Fruit fly (Drosophila melanogaster) whole organism, embryonic: Measurements from ENCODE around the gene CG9471.
A peak's percentile ranks its signal among the peaks of the same experiment; 100 is the strongest.

Source experiments
- B-H1 ChIP-seq: fragments of 200-800 bp; sonication (Bioruptor generic); IDR thresholded peaks from 3 replicates; pipeline ENCODE4 v1.3.6; 2022; ENCODE audit warnings: missing biosample characterization, missing genetic modification characterization
- BEAF-32 ChIP-seq: fragments of 200-800 bp; sonication (Bioruptor generic); optimal IDR thresholded peaks from 3 replicates; lab custom pipeline; 2017; ENCODE audit warnings: missing biosample characterization, missing genetic modification characterization, mild to moderate bottlenecking, moderate library complexity, missing genetic modification reagents
- CG10147 ChIP-seq: fragments of 200-800 bp; sonication (Bioruptor generic); optimal IDR thresholded peaks from 2 replicates; lab custom pipeline; 2019; ENCODE audit warnings: missing biosample characterization, mild to moderate bottlenecking, missing genetic modification characterization, moderate library complexity
- CG10321 ChIP-seq: fragments of 200-800 bp; sonication (Bioruptor generic); IDR thresholded peaks from 2 replicates; pipeline ENCODE4 v1.3.6; 2022; ENCODE audit warnings: missing biosample characterization, missing genetic modification characterization
- CG10979 ChIP-seq: fragments of 200-800 bp; sonication (Bioruptor generic); optimal IDR thresholded peaks from 2 replicates; lab custom pipeline; 2018; ENCODE audit warnings: missing biosample characterization, mild to moderate bottlenecking, missing genetic modification characterization, moderate library complexity
- CG11085 ChIP-seq: fragments of 200-800 bp; sonication (Bioruptor generic); IDR thresholded peaks from 2 replicates; pipeline ENCODE4 v1.3.6; 2022; ENCODE audit warnings: missing biosample characterization, missing genetic modification characterization
- CG12155 ChIP-seq: fragments of 200-800 bp; sonication (Bioruptor generic); optimal IDR thresholded peaks from 3 replicates; lab custom pipeline; 2016; ENCODE audit warnings: missing biosample characterization, missing genetic modification characterization
- CG14860 ChIP-seq: fragments of 200-800 bp; sonication (Bioruptor generic); IDR thresholded peaks from 3 replicates; pipeline ENCODE4 v1.3.6; 2022; ENCODE audit warnings: missing biosample characterization, missing genetic modification characterization; ENCODE audit not compliant: partially characterized antibody
- CG15011 ChIP-seq: fragments of 200-800 bp; sonication (Bioruptor generic); optimal IDR thresholded peaks from 3 replicates; lab custom pipeline; 2018; ENCODE audit warnings: missing biosample characterization, mild to moderate bottlenecking, missing genetic modification characterization
- CG15269 ChIP-seq: fragments of 200-800 bp; sonication (Bioruptor generic); optimal IDR thresholded peaks from 2 replicates; lab custom pipeline; 2018; ENCODE audit warnings: missing biosample characterization, mild to moderate bottlenecking, missing genetic modification characterization, moderate library complexity
- CG1602 ChIP-seq: fragments of 200-800 bp; sonication (Bioruptor generic); optimal IDR thresholded peaks from 3 replicates; lab custom pipeline; 2016; ENCODE audit warnings: missing biosample characterization, missing genetic modification characterization
- CG16779 ChIP-seq: fragments of 200-800 bp; sonication (Bioruptor generic); IDR thresholded peaks from 2 replicates; pipeline ENCODE4 v1.3.6; 2022; ENCODE audit warnings: missing biosample characterization, missing genetic modification characterization
- CG17612 ChIP-seq: fragments of 200-800 bp; sonication (Bioruptor generic); IDR thresholded peaks from 2 replicates; pipeline ENCODE4 v1.3.6; 2022; ENCODE audit warnings: missing biosample characterization, missing genetic modification characterization
- CG18262 ChIP-seq: fragments of 200-800 bp; optimal IDR thresholded peaks from 3 replicates; lab custom pipeline; 2019; ENCODE audit warnings: missing biosample characterization, mild to moderate bottlenecking, missing genetic modification characterization, moderate library complexity
- CG2116 ChIP-seq: fragments of 200-800 bp; sonication (Bioruptor generic); optimal IDR thresholded peaks from 3 replicates; lab custom pipeline; 2018; ENCODE audit warnings: missing biosample characterization, mild to moderate bottlenecking, missing genetic modification characterization
- CG2678 ChIP-seq: fragments of 200-800 bp; sonication (Bioruptor generic); optimal IDR thresholded peaks from 3 replicates; lab custom pipeline; 2019; ENCODE audit warnings: missing biosample characterization, mild to moderate bottlenecking, missing genetic modification characterization, moderate library complexity
- CG2712 ChIP-seq: fragments of 200-800 bp; optimal IDR thresholded peaks from 3 replicates; lab custom pipeline; 2019; ENCODE audit warnings: missing biosample characterization, mild to moderate bottlenecking, missing genetic modification characterization, moderate library complexity
- CG4617 ChIP-seq: fragments of 200-800 bp; sonication (Bioruptor generic); optimal IDR thresholded peaks from 3 replicates; lab custom pipeline; 2016; ENCODE audit warnings: missing biosample characterization, missing genetic modification characterization, borderline replicate concordance
- CG6854 ChIP-seq: fragments of 200-800 bp; sonication (Bioruptor generic); optimal IDR thresholded peaks from 3 replicates; lab custom pipeline; 2017; ENCODE audit warnings: missing biosample characterization, mild to moderate bottlenecking, missing genetic modification characterization
- CG8281 ChIP-seq: fragments of 200-800 bp; sonication (Bioruptor generic); optimal IDR thresholded peaks from 2 replicates; lab custom pipeline; 2018; ENCODE audit warnings: missing biosample characterization, mild to moderate bottlenecking, missing genetic modification characterization, moderate library complexity
- CG9797 ChIP-seq: fragments of 200-800 bp; sonication (Bioruptor generic); optimal IDR thresholded peaks from 3 replicates; lab custom pipeline; 2018; ENCODE audit warnings: missing biosample characterization, mild to moderate bottlenecking, missing genetic modification characterization
- CG9817 ChIP-seq: fragments of 200-800 bp; sonication (Bioruptor generic); optimal IDR thresholded peaks from 2 replicates; lab custom pipeline; 2018; ENCODE audit warnings: missing biosample characterization, mild to moderate bottlenecking, missing genetic modification characterization, moderate library complexity
- Deaf1 ChIP-seq: fragments of 200-800 bp; optimal IDR thresholded peaks from 3 replicates; lab custom pipeline; 2019; ENCODE audit warnings: missing biosample characterization, mild to moderate bottlenecking, missing genetic modification characterization, moderate library complexity
- Doc3 ChIP-seq: fragments of 200-800 bp; sonication (Bioruptor generic); IDR thresholded peaks from 3 replicates; pipeline ENCODE4 v1.3.6; 2022; ENCODE audit warnings: missing biosample characterization, missing genetic modification characterization; ENCODE audit not compliant: partially characterized antibody
- Dp ChIP-seq: fragments of 200-800 bp; sonication (Bioruptor generic); optimal IDR thresholded peaks from 2 replicates; lab custom pipeline; 2018; ENCODE audit warnings: missing biosample characterization, mild to moderate bottlenecking, missing genetic modification characterization, moderate library complexity
- E2f2 ChIP-seq: fragments of 200-800 bp; sonication (Bioruptor generic); IDR thresholded peaks from 2 replicates; pipeline ENCODE4 v1.3.6; 2022; ENCODE audit warnings: missing biosample characterization, missing genetic modification characterization
- Kr ChIP-seq: fragments of 200-800 bp; sonication (Bioruptor generic); optimal IDR thresholded peaks from 2 replicates; lab custom pipeline; 2017; ENCODE audit warnings: missing biosample characterization, mild to moderate bottlenecking, missing genetic modification characterization
- Lpt ChIP-seq: fragments of >200 bp; optimal IDR thresholded peaks from 2 replicates; lab custom pipeline; 2018; ENCODE audit warnings: missing biosample characterization, missing genetic modification characterization
- MESR4 ChIP-seq: fragments of 200-800 bp; sonication (Bioruptor generic); optimal IDR thresholded peaks from 2 replicates; lab custom pipeline; 2018; ENCODE audit warnings: missing biosample characterization, mild to moderate bottlenecking, missing genetic modification characterization, moderate library complexity
- Med ChIP-seq: fragments of 200-800 bp; sonication (Bioruptor generic); peaks from one replicate; lab custom pipeline; 2016; ENCODE audit warnings: missing biosample characterization, missing genetic modification characterization, mild to moderate bottlenecking, inconsistent platforms, moderate library complexity
- Myb ChIP-seq: fragments of 200-800 bp; sonication (Bioruptor generic); optimal IDR thresholded peaks from 2 replicates; lab custom pipeline; 2016; ENCODE audit warnings: missing biosample characterization, missing genetic modification characterization
- Nf-YC ChIP-seq: fragments of 200-800 bp; optimal IDR thresholded peaks from 3 replicates; lab custom pipeline; 2019; ENCODE audit warnings: missing biosample characterization, mild to moderate bottlenecking, missing genetic modification characterization, moderate library complexity
- amos ChIP-seq: fragments of 200-800 bp; sonication (Bioruptor generic); IDR thresholded peaks from 2 replicates; pipeline ENCODE4 v1.3.6; 2022; ENCODE audit warnings: missing biosample characterization, missing genetic modification characterization; ENCODE audit not compliant: partially characterized antibody
- chn ChIP-seq: fragments of 200-800 bp; sonication (Bioruptor generic); optimal IDR thresholded peaks from 2 replicates; lab custom pipeline; 2016; ENCODE audit warnings: missing biosample characterization, missing genetic modification characterization
- emc ChIP-seq: fragments of 200-800 bp; sonication (Bioruptor generic); optimal IDR thresholded peaks from 2 replicates; lab custom pipeline; 2016; ENCODE audit warnings: missing biosample characterization, missing genetic modification characterization
- fru ChIP-seq: fragments of >200 bp; optimal IDR thresholded peaks from 2 replicates; lab custom pipeline; 2017
- gsb-n ChIP-seq: fragments of 200-800 bp; sonication (Bioruptor generic); optimal IDR thresholded peaks from 3 replicates; lab custom pipeline; 2018; ENCODE audit warnings: missing biosample characterization, mild to moderate bottlenecking, missing genetic modification characterization
- nerfin-2 ChIP-seq: fragments of 200-800 bp; sonication (Bioruptor generic); IDR thresholded peaks from 2 replicates; pipeline ENCODE4 v1.3.6; 2022; ENCODE audit warnings: missing biosample characterization, missing genetic modification characterization; ENCODE audit not compliant: partially characterized antibody
- pan ChIP-seq, 4 experiments: fragments of >200 bp in 3 of 4; fragments of 200-800 bp in 1 of 4; sonication (Bioruptor generic) in 1 of 4; optimal IDR thresholded peaks in 3 of 4; IDR thresholded peaks in 1 of 4; 2 replicates each; pipeline versions ENCODE4 v1.3.6 to Lab custom; 2017 to 2022; ENCODE audit warnings: missing biosample characterization in 2 of 4, missing genetic modification characterization in 2 of 4, mixed read lengths in 1 of 4
- phol ChIP-seq: fragments of 200-800 bp; sonication (Bioruptor generic); optimal IDR thresholded peaks from 3 replicates; lab custom pipeline; 2018; ENCODE audit warnings: missing biosample characterization, mild to moderate bottlenecking, missing genetic modification characterization, moderate library complexity
- pros ChIP-seq: fragments of 200-800 bp; sonication (Bioruptor generic); optimal IDR thresholded peaks from 3 replicates; lab custom pipeline; 2019; ENCODE audit warnings: missing biosample characterization, mild to moderate bottlenecking, missing genetic modification characterization, moderate library complexity
- pzg ChIP-seq: fragments of 200-800 bp; sonication (Bioruptor generic); optimal IDR thresholded peaks from 3 replicates; lab custom pipeline; 2018; ENCODE audit warnings: missing biosample characterization, mild to moderate bottlenecking, missing genetic modification characterization, moderate library complexity
- ro ChIP-seq: fragments of 200-800 bp; sonication (Bioruptor generic); IDR thresholded peaks from 2 replicates; pipeline ENCODE4 v1.3.6; 2022; ENCODE audit warnings: missing biosample characterization, missing genetic modification characterization
- schlank ChIP-seq: fragments of 200-800 bp; sonication (Bioruptor generic); optimal IDR thresholded peaks from 2 replicates; lab custom pipeline; 2018; ENCODE audit warnings: missing biosample characterization, mild to moderate bottlenecking, missing genetic modification characterization
- sna ChIP-seq: fragments of 200-800 bp; sonication (Bioruptor generic); IDR thresholded peaks from 2 replicates; pipeline ENCODE4 v1.3.6; 2022; ENCODE audit warnings: missing biosample characterization, missing genetic modification characterization; ENCODE audit not compliant: partially characterized antibody
- ssp ChIP-seq: fragments of 200-800 bp; sonication (Bioruptor generic); IDR thresholded peaks from 2 replicates; pipeline ENCODE4 v1.3.6; 2022; ENCODE audit warnings: missing biosample characterization, missing genetic modification characterization
- tna ChIP-seq: fragments of 200-800 bp; sonication (Bioruptor generic); IDR thresholded peaks from 2 replicates; pipeline ENCODE4 v1.3.6; 2022; ENCODE audit warnings: missing biosample characterization, missing genetic modification characterization; ENCODE audit not compliant: partially characterized antibody
- zen ChIP-seq: fragments of 200-800 bp; sonication (Bioruptor generic); optimal IDR thresholded peaks from 3 replicates; lab custom pipeline; 2018; ENCODE audit warnings: missing biosample characterization, mild to moderate bottlenecking, missing genetic modification characterization, moderate library complexity

Gene CG9471

DNA sequence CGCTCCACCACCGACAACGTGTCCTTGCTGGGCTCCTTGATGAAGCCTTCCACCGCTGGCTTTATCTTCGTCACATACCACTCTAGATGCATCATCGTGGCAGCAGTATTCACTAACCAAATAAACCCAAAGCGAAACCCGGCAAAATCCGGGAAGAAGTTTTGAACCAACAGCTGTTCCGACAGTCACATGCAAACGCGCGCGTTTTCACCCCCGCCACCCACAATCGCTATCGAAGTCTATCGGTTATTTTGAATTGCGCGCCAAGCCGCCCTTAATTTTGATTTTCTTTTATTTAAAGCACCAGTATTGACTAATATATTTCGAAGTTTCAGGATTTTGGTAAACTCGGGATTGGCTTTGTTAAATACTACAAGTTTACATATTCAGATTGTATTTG, 16.9 kb downstream of the CG9471 start, which contains the start of gene Tti1 (continued):
- TF ChIP-seq BEAF-32 (GFP tag; lab: Kevin White, UChicago), result peak; percentile 38
- 0 out of 2 replicates have a peak, but pooled peaks have one; percentile 27 for TF ChIP-seq sna (GFP tag; lab: Robert Waterston, UW)
- no peak for TF ChIP-seq CG2678 (tag; lab: Kevin White, UChicago)
- TF ChIP-seq tna (GFP tag; lab: Robert Waterston, UW), result peak; percentile 36; the same call in 1 of the 2 replicates
- peak; percentile 92 for TF ChIP-seq E2f2
- TF ChIP-seq CG2116 (GFP tag; lab: Kevin White, UChicago), result no peak
- no peak for TF ChIP-seq Deaf1
- peak; percentile 33; the same call in 1 of the 3 replicates for TF ChIP-seq CG14860 (GFP tag; lab: Robert Waterston, UW)
- no peak for TF ChIP-seq CG12155 (GFP tag; lab: Kevin White, UChicago)
- no peak for TF ChIP-seq ssp (GFP tag; lab: Robert Waterston, UW)
- peak; percentile 9; the same call in 1 of the 2 replicates for TF ChIP-seq CG11085 (GFP tag; lab: Robert Waterston, UW)
- no peak for TF ChIP-seq gsb-n (tag; lab: Kevin White, UChicago)
- no peak for TF ChIP-seq emc
- no peak for TF ChIP-seq Nf-YC (tag; lab: Kevin White, UChicago)
- TF ChIP-seq ro, result no peak
- no peak for TF ChIP-seq zen
- TF ChIP-seq Dp (GFP tag; lab: Kevin White, UChicago), result peak; percentile 86
- TF ChIP-seq phol, result no peak
- no peak for TF ChIP-seq chn (GFP tag; lab: Kevin White, UChicago)
- TF ChIP-seq amos (GFP tag; lab: Robert Waterston, UW), result peak; percentile 47; the same call in 1 of the 2 replicates

DNA sequence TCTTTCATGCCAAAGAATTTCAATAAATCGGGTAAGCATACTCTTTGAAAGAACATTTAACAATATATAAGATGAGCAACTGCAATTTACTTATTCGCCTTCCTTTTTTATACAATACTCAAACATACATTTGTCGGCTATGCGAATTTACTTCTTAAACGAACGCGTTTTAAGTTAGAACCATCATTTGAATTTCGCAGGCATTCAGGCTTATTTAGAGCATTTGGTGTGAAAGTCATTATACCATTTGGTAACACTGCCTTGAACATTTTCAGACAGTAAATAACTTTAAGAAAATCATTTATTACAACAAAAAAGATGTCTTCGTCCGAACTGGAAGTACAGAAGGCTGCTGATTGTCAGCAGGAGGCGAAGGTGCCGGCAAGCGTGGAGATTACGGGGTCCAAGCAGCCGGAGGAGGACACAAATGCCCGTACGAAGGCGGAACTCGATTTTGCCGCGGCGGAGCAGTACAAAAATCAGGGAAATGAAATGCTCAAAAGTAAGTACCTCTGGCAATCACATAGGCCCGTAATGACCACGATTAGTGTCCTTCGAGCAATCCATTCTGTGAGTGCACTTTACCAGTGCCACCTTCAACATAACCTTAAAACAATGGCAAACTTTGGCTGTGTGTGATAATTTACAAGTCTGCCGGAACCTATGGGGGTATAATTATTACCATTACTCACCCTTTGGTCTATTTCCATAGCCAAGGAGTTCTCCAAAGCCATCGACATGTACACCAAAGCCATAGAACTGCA, 23.3 kb downstream of the CG9471 start:
- no peak for TF ChIP-seq CG18262 (tag; lab: Kevin White, UChicago)
- no peak for TF ChIP-seq CG1602 (GFP tag; lab: Kevin White, UChicago)
- no peak for TF ChIP-seq Lpt
- peak; percentile 15 for TF ChIP-seq Myb
- no peak for TF ChIP-seq CG16779
- TF ChIP-seq schlank (tag; lab: Kevin White, UChicago), result no peak
- TF ChIP-seq fru (lab: Kevin White, UChicago), result no peak
- TF ChIP-seq CG10979 (tag; lab: Kevin White, UChicago), result no peak
- TF ChIP-seq CG6854 (GFP tag; lab: Kevin White, UChicago), result no peak
- no peak for TF ChIP-seq CG15011 (GFP tag; lab: Kevin White, UChicago)
- no peak for TF ChIP-seq CG8281 (tag; lab: Kevin White, UChicago)
- TF ChIP-seq pros (GFP tag; lab: Kevin White, UChicago), result no peak
- TF ChIP-seq nerfin-2 (GFP tag; lab: Robert Waterston, UW), result no peak
- TF ChIP-seq CG10321, result no peak
- TF ChIP-seq B-H1, result no peak
- no peak for TF ChIP-seq CG10147 (GFP tag; lab: Kevin White, UChicago)
- no peak for TF ChIP-seq CG9817 (tag; lab: Kevin White, UChicago)
- TF ChIP-seq MESR4 (GFP tag; lab: Kevin White, UChicago), result peak; percentile 60
- TF ChIP-seq pan (optimal IDR thresholded peaks at IDR 0.05; lab: Kevin White, UChicago), result no peak
- no peak for TF ChIP-seq pan (GFP tag; optimal IDR thresholded peaks at IDR 0.05 in 1 of 2, IDR thresholded peaks at IDR 0.05 in 1 of 2)
- TF ChIP-seq Med, result no peak
- TF ChIP-seq Doc3 (GFP tag; lab: Robert Waterston, UW), result no peak
- no peak for TF ChIP-seq CG17612 (GFP tag; lab: Robert Waterston, UW)
- peak; percentile 70 for TF ChIP-seq CG4617 (GFP tag; lab: Kevin White, UChicago)
- peak; percentile 50 for TF ChIP-seq pzg (GFP tag; lab: Kevin White, UChicago)
- TF ChIP-seq CG2712, result no peak
- TF ChIP-seq Kr (GFP tag; lab: Kevin White, UChicago), result no peak
- peak; percentile 42 for TF ChIP-seq CG9797 (GFP tag; lab: Kevin White, UChicago)
- no peak for TF ChIP-seq CG15269 (tag; lab: Kevin White, UChicago)
